Worm (Caenorhabditis elegans) whole organism, midembryonic: ENCODE data around the gene col-83.

ENCODE experiments used
- T22C8.4 ChIP-seq: fragments of 200-800 bp; sonication (Bioruptor generic); IDR thresholded peaks from 2 replicates; pipeline ENCODE4 v1.3.6; 2022; ENCODE audit warnings: missing genetic modification characterization, missing compliant biosample characterization
- cog-1 ChIP-seq: sonication (generic microtip); optimal IDR thresholded peaks from 2 replicates; lab custom pipeline; 2016; ENCODE audit warnings: missing genetic modification characterization, missing compliant biosample characterization
- klf-2 ChIP-seq: fragments of 200-800 bp; sonication (Bioruptor generic); conservative IDR thresholded peaks from 2 replicates; pipeline ENCODE4 v1.3.6; 2022; ENCODE audit warnings: missing genetic modification reagents, missing genetic modification characterization, missing compliant biosample characterization
- med-1 ChIP-seq: sonication (generic microtip); optimal IDR thresholded peaks from 2 replicates; lab custom pipeline; 2017; ENCODE audit warnings: missing genetic modification characterization, mild to moderate bottlenecking, missing compliant biosample characterization, antibody characterized with exemption, missing genetic modification reagents; ENCODE audit not compliant: insufficient read depth
- tab-1 ChIP-seq: fragments of 200-800 bp; sonication (Bioruptor generic); IDR thresholded peaks from 2 replicates; pipeline ENCODE4 v1.3.6; 2022; ENCODE audit warnings: missing genetic modification characterization, missing compliant biosample characterization
- ztf-23 ChIP-seq: fragments of 200-800 bp; sonication (Bioruptor generic); IDR thresholded peaks from 2 replicates; pipeline ENCODE4 v1.3.6; 2022; ENCODE audit warnings: missing genetic modification reagents, missing genetic modification characterization, missing compliant biosample characterization
- ztf-29 ChIP-seq: fragments of 200-800 bp; sonication (Bioruptor generic); IDR thresholded peaks from 2 replicates; pipeline ENCODE4 v1.3.6; 2022; ENCODE audit warnings: missing genetic modification reagents, missing genetic modification characterization, missing compliant biosample characterization

DNA sequence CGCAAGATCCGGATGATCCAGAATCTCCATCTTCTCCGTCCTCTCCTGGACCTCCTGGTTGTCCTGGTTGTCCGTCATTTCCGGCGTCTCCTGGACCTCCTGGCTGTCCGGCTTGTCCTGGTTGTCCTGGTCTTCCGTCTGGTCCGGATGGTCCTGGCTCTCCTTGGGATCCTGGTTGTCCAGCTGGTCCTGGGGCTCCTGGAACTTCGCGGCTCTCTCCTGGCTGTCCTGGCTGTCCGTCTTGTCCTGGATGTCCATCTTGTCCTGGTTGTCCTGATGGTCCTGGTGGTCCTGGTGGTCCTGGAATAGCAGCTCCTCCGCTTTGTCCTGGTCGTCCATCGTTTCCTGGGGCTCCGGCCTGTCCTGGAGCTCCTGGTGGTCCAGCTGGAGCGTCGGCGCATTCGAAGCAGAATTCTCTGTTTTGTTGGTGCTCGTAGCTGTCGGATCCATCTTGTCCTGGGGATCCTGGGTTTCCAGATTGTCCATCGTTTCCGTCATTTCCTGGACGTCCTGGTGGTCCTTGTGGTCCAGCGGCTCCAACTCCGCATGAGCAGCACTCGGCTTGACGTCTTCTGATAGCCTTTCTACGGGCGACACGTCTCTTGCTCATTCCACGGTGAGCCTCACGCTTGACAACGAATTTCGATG, 33.1 kb downstream of the col-83 start:
- TF ChIP-seq T22C8.4 (GFP tag; lab: Robert Waterston, UW) (no peak), klf-2 (GFP tag; lab: Robert Waterston, UW) (no peak), tab-1 (0 out of 2 replicates have a peak, but pooled peaks have one; percentile 35), ztf-23 (GFP tag; lab: Robert Waterston, UW) (peak; percentile 66; the same call in 1 of the 2 replicates), ztf-29 (GFP tag; lab: Robert Waterston, UW) (no peak), cog-1 (tag; lab: Kevin White, UChicago) (no peak), med-1 (GFP tag; lab: Kevin White, UChicago) (no peak)
